Worm (Caenorhabditis elegans) whole organism, L2 larva: ENCODE measurements around the gene T10B10.9.

Experiments
- C34F6.9 ChIP-seq: fragments of 150-350 bp; optimal IDR thresholded peaks from 2 replicates; lab custom pipeline; 2014; ENCODE audit warnings: missing biosample characterization, missing genetic modification characterization
- F13H6.1 ChIP-seq: sonication (generic microtip); optimal IDR thresholded peaks from 2 replicates; lab custom pipeline; 2016; ENCODE audit warnings: missing genetic modification characterization, missing compliant biosample characterization
- R02D3.7 ChIP-seq: fragments of 150-350 bp; optimal IDR thresholded peaks from 2 replicates; lab custom pipeline; 2014; ENCODE audit warnings: missing biosample characterization, missing genetic modification characterization
- Y55F3AM.14 ChIP-seq: fragments of 200-800 bp; sonication (Bioruptor generic); optimal IDR thresholded peaks from 2 replicates; lab custom pipeline; 2018; ENCODE audit warnings: mild to moderate bottlenecking, missing genetic modification characterization, missing compliant biosample characterization
- ZK546.5 ChIP-seq: sonication (generic microtip); optimal IDR thresholded peaks from 2 replicates; lab custom pipeline; 2017; ENCODE audit warnings: missing biosample characterization, missing genetic modification characterization
- alr-1 ChIP-seq: fragments of 150-350 bp; optimal IDR thresholded peaks from 2 replicates; lab custom pipeline; 2014; ENCODE audit warnings: missing biosample characterization, missing genetic modification characterization
- aly-2 ChIP-seq: fragments of 150-350 bp; optimal IDR thresholded peaks from 2 replicates; lab custom pipeline; 2014; ENCODE audit warnings: missing biosample characterization, missing genetic modification characterization
- ama-1 ChIP-seq: fragments of 150-350 bp; optimal IDR thresholded peaks from 2 replicates; lab custom pipeline; 2018; ENCODE audit warnings: inconsistent platforms
- blmp-1 ChIP-seq: sonication (generic microtip); optimal IDR thresholded peaks from 2 replicates; lab custom pipeline; 2017; ENCODE audit warnings: missing genetic modification characterization, mild to moderate bottlenecking, missing compliant biosample characterization, antibody characterized with exemption, moderate library complexity; ENCODE audit not compliant: insufficient read depth
- ceh-16 ChIP-seq: fragments of 150-350 bp; optimal IDR thresholded peaks from 2 replicates; lab custom pipeline; 2014; ENCODE audit warnings: missing biosample characterization, missing genetic modification characterization
- ceh-82 ChIP-seq: fragments of 150-350 bp; optimal IDR thresholded peaks from 2 replicates; lab custom pipeline; 2014; ENCODE audit warnings: missing biosample characterization, missing genetic modification characterization
- crh-2 ChIP-seq: sonication (generic microtip); optimal IDR thresholded peaks from 2 replicates; lab custom pipeline; 2017; ENCODE audit warnings: missing biosample characterization, missing genetic modification characterization
- dmd-4 ChIP-seq: sonication (generic microtip); optimal IDR thresholded peaks from 2 replicates; lab custom pipeline; 2017; ENCODE audit warnings: missing biosample characterization, missing genetic modification characterization
- egl-27 ChIP-seq: sonication (generic microtip); optimal IDR thresholded peaks from 3 replicates; lab custom pipeline; 2017; ENCODE audit warnings: missing biosample characterization, missing genetic modification reagents, missing genetic modification characterization
- elt-1 ChIP-seq: fragments of 150-350 bp; optimal IDR thresholded peaks from 2 replicates; lab custom pipeline; 2014; ENCODE audit warnings: missing biosample characterization, missing genetic modification characterization
- elt-3 ChIP-seq: sonication (generic microtip); optimal IDR thresholded peaks from 2 replicates; lab custom pipeline; 2017; ENCODE audit warnings: missing biosample characterization, missing genetic modification characterization
- fos-1 ChIP-seq: fragments of 150-350 bp; optimal IDR thresholded peaks from 2 replicates; lab custom pipeline; 2014; ENCODE audit warnings: missing biosample characterization, missing genetic modification characterization
- gmeb-1 ChIP-seq: fragments of 150-350 bp; optimal IDR thresholded peaks from 2 replicates; lab custom pipeline; 2014; ENCODE audit warnings: missing biosample characterization, missing genetic modification characterization
- lin-11 ChIP-seq: fragments of 150-350 bp; sonication (generic microtip); optimal IDR thresholded peaks from 2 replicates; lab custom pipeline; 2014; ENCODE audit warnings: missing biosample characterization, missing genetic modification characterization, inconsistent platforms, mixed read lengths
- lin-13 ChIP-seq: fragments of 150-350 bp; optimal IDR thresholded peaks from 2 replicates; lab custom pipeline; 2014; ENCODE audit warnings: missing biosample characterization, missing genetic modification reagents, missing genetic modification characterization
- lin-39 ChIP-seq: fragments of 150-350 bp; optimal IDR thresholded peaks from 2 replicates; lab custom pipeline; 2014; ENCODE audit warnings: missing biosample characterization, missing genetic modification reagents, missing genetic modification characterization
- lsy-2 ChIP-seq, 2 experiments: fragments of 150-350 bp in 1 of 2; sonication (generic microtip) in 1 of 2; optimal IDR thresholded peaks; 2 replicates each; lab custom pipeline; 2014 to 2017; ENCODE audit warnings: missing biosample characterization in 2 of 2, missing genetic modification characterization in 2 of 2
- mab-5 ChIP-seq: fragments of 150-350 bp; optimal IDR thresholded peaks from 2 replicates; lab custom pipeline; 2014; ENCODE audit warnings: missing biosample characterization, missing genetic modification characterization
- mbf-1 ChIP-seq: sonication (generic microtip); optimal IDR thresholded peaks from 2 replicates; lab custom pipeline; 2017; ENCODE audit warnings: missing biosample characterization, missing genetic modification characterization
- mdl-1 ChIP-seq, 2 experiments: fragments of 150-350 bp in 1 of 2; sonication (generic microtip) in 1 of 2; optimal IDR thresholded peaks; 2 replicates each; lab custom pipeline; 2017; ENCODE audit warnings: missing biosample characterization in 2 of 2, missing genetic modification characterization in 2 of 2
- nhr-10 ChIP-seq: sonication (generic microtip); optimal IDR thresholded peaks from 2 replicates; lab custom pipeline; 2017; ENCODE audit warnings: missing biosample characterization, missing genetic modification characterization
- nhr-11 ChIP-seq: fragments of 150-350 bp; optimal IDR thresholded peaks from 2 replicates; lab custom pipeline; 2014; ENCODE audit warnings: missing biosample characterization, missing genetic modification characterization
- nhr-12 ChIP-seq: fragments of 150-350 bp; optimal IDR thresholded peaks from 2 replicates; lab custom pipeline; 2014; ENCODE audit warnings: missing biosample characterization, missing genetic modification characterization
- nhr-129 ChIP-seq: fragments of 150-350 bp; optimal IDR thresholded peaks from 2 replicates; lab custom pipeline; 2014; ENCODE audit warnings: missing biosample characterization, missing genetic modification characterization
- nhr-21 ChIP-seq: fragments of 150-350 bp; optimal IDR thresholded peaks from 2 replicates; lab custom pipeline; 2014; ENCODE audit warnings: missing biosample characterization, missing genetic modification characterization
- nhr-23 ChIP-seq: fragments of 150-350 bp; optimal IDR thresholded peaks from 2 replicates; lab custom pipeline; 2014; ENCODE audit warnings: missing biosample characterization, missing genetic modification reagents, missing genetic modification characterization
- nhr-237 ChIP-seq: fragments of 150-350 bp; optimal IDR thresholded peaks from 2 replicates; lab custom pipeline; 2014; ENCODE audit warnings: missing biosample characterization, missing genetic modification characterization
- nhr-25 ChIP-seq: fragments of 150-350 bp; sonication (generic microtip); optimal IDR thresholded peaks from 3 replicates; lab custom pipeline; 2014; ENCODE audit warnings: missing biosample characterization, missing genetic modification characterization
- nhr-6 ChIP-seq: fragments of 150-350 bp; optimal IDR thresholded peaks from 2 replicates; lab custom pipeline; 2014; ENCODE audit warnings: missing biosample characterization, missing genetic modification characterization
- nhr-77 ChIP-seq: fragments of 150-350 bp; optimal IDR thresholded peaks from 2 replicates; lab custom pipeline; 2014; ENCODE audit warnings: missing biosample characterization, missing genetic modification characterization
- peb-1 ChIP-seq: fragments of 150-350 bp; optimal IDR thresholded peaks from 2 replicates; lab custom pipeline; 2014; ENCODE audit warnings: missing biosample characterization, missing genetic modification characterization
- sem-4 ChIP-seq: fragments of 150-350 bp; optimal IDR thresholded peaks from 2 replicates; lab custom pipeline; 2014; ENCODE audit warnings: missing biosample characterization, missing genetic modification reagents, missing genetic modification characterization
- skn-1 ChIP-seq: sonication (generic microtip); optimal IDR thresholded peaks from 2 replicates; lab custom pipeline; 2017; ENCODE audit warnings: missing biosample characterization, missing genetic modification characterization
- sma-3 ChIP-seq: sonication (generic microtip); optimal IDR thresholded peaks from 2 replicates; lab custom pipeline; 2016; ENCODE audit warnings: missing genetic modification reagents, missing genetic modification characterization, missing compliant biosample characterization
- sma-9 ChIP-seq, 2 experiments: fragments of 150-350 bp in 1 of 2; sonication (generic microtip) in 1 of 2; optimal IDR thresholded peaks; 2 replicates each; lab custom pipeline; 2014 to 2016; ENCODE audit warnings: missing genetic modification characterization in 2 of 2, mild to moderate bottlenecking in 1 of 2, missing biosample characterization in 1 of 2, missing compliant biosample characterization in 1 of 2, missing genetic modification reagents in 1 of 2, moderate library complexity in 1 of 2
- snpc-4 ChIP-seq: fragments of 150-350 bp; optimal IDR thresholded peaks from 2 replicates; lab custom pipeline; 2014; ENCODE audit warnings: missing biosample characterization, missing genetic modification characterization
- unc-39 ChIP-seq: fragments of 150-350 bp; optimal IDR thresholded peaks from 2 replicates; lab custom pipeline; 2014; ENCODE audit warnings: missing biosample characterization, missing genetic modification characterization
- unc-55 ChIP-seq: fragments of 150-350 bp; sonication (generic microtip); optimal IDR thresholded peaks from 3 replicates; lab custom pipeline; 2014; ENCODE audit warnings: missing biosample characterization, missing genetic modification reagents, missing genetic modification characterization
- unc-62 ChIP-seq: fragments of 150-350 bp; optimal IDR thresholded peaks from 2 replicates; lab custom pipeline; 2014; ENCODE audit warnings: missing biosample characterization, missing genetic modification reagents, missing genetic modification characterization
- zag-1 ChIP-seq: fragments of 150-350 bp; optimal IDR thresholded peaks from 2 replicates; lab custom pipeline; 2014; ENCODE audit warnings: missing biosample characterization, missing genetic modification characterization
- ztf-1 ChIP-seq: fragments of 200-800 bp; sonication (Bioruptor generic); conservative IDR thresholded peaks from 2 replicates; pipeline ENCODE4 v1.3.6; 2022; ENCODE audit warnings: missing genetic modification characterization, missing compliant biosample characterization
- ztf-11 ChIP-seq: sonication (generic microtip); optimal IDR thresholded peaks from 2 replicates; lab custom pipeline; 2017; ENCODE audit warnings: missing biosample characterization, missing genetic modification characterization
- ztf-4 ChIP-seq: fragments of 150-350 bp; optimal IDR thresholded peaks from 2 replicates; lab custom pipeline; 2014; ENCODE audit warnings: missing biosample characterization, missing genetic modification characterization

Gene T10B10.9

DNA sequence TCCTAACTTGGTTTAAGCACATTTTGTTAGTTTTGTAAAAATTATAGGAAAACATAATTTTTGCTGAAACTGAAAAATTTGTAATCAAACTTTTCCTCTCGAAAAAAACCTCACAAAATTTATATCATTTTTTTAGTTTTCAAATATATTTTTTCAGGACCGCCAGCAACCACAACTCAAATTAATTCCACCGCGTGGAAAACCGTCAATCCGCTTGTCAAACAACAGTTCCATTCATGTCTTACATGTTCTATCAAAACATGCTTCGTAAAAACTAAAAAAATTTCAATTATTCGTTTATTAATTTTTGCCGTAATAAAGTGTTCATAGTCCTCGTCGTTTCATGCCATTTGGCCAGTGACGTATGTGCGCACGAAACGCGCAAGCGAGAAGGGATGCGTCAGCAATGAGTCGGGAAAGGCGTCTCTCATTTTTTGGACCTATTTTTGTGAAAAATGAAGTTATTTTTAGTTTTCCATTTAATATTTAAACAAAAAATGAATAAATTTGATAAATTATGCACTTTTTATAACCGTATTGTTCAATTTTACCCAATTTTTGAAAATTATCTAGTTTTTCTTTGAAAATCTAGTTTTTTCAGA is 9.2 kb downstream of the T10B10.9 start, which contains the start of gene ucr-2.2:
TSS of gene ucr-2.2 (plus strand) at position 602 of the 602 bp plus-strand sequence.
- TF ChIP-seq Y55F3AM.14 (no peak), nhr-23 (tag; lab: Kevin White, UChicago) (no peak), lin-39 (no peak), skn-1 (tag; lab: Kevin White, UChicago) (no peak), aly-2 (tag; lab: Kevin White, UChicago) (no peak), ztf-1 (GFP tag; lab: Robert Waterston, UW) (no peak), elt-3 (tag; lab: Kevin White, UChicago) (no peak), nhr-129 (peak; percentile 74), lsy-2 (tag; optimal IDR thresholded peaks at IDR 0.05; lab: Kevin White, UChicago) (peak; percentile 44 to 90), nhr-25 (tag; lab: Kevin White, UChicago) (no peak), ZK546.5 (tag; lab: Kevin White, UChicago) (no peak), gmeb-1 (tag; lab: Kevin White, UChicago) (peak; percentile 83), C34F6.9 (tag; lab: Kevin White, UChicago) (peak; percentile 91), unc-39 (no peak), nhr-21 (tag; lab: Kevin White, UChicago) (peak; percentile 63), sem-4 (tag; lab: Kevin White, UChicago) (peak; percentile 86), unc-62 (GFP tag; lab: Kevin White, UChicago) (no peak), ztf-4 (peak; percentile 35), crh-2 (tag; lab: Kevin White, UChicago) (peak; percentile 93), R02D3.7 (tag; lab: Kevin White, UChicago) (no peak), nhr-237 (tag; lab: Kevin White, UChicago) (no peak), nhr-11 (no peak), nhr-6 (peak; percentile 75), sma-3 (GFP tag; lab: Kevin White, UChicago) (peak; percentile 79), lin-13 (GFP tag; lab: Kevin White, UChicago) (peak; percentile 81), fos-1 (tag; lab: Kevin White, UChicago) (peak; percentile 83), mdl-1 (tag; optimal IDR thresholded peaks at IDR 0.05; lab: Kevin White, UChicago) (peak in 1 of 2 experiments; percentile 3), lin-11 (tag; lab: Kevin White, UChicago) (peak; percentile 75), dmd-4 (no peak), ceh-16 (tag; lab: Kevin White, UChicago) (no peak), unc-55 (GFP tag; lab: Kevin White, UChicago) (peak; percentile 85), nhr-12 (no peak), ceh-82 (no peak), ama-1 (lab: Kevin White, UChicago) (no peak), alr-1 (tag; lab: Kevin White, UChicago) (no peak), ztf-11 (tag; lab: Kevin White, UChicago) (no peak), egl-27 (tag; lab: Kevin White, UChicago) (peak; percentile 57), snpc-4 (peak; percentile 86), elt-1 (no peak), sma-9 (GFP tag; optimal IDR thresholded peaks at IDR 0.05; lab: Kevin White, UChicago) (peak; percentile 91), sma-9 (tag; optimal IDR thresholded peaks at IDR 0.05; lab: Kevin White, UChicago) (no peak), zag-1 (tag; lab: Kevin White, UChicago) (no peak), mbf-1 (tag; lab: Kevin White, UChicago) (no peak), blmp-1 (no peak), F13H6.1 (peak; percentile 85), peb-1 (tag; lab: Kevin White, UChicago) (no peak), nhr-10 (tag; lab: Kevin White, UChicago) (no peak), mab-5 (peak; percentile 45), nhr-77 (tag; lab: Kevin White, UChicago) (no peak)
